Fruit fly (Drosophila melanogaster): ENCODE results near the gene UQCR-14L.

The UQCR-14L gene

dm6 chr3R:28305959-28306358 is 12.1 kb downstream of the UQCR-14L start:
- TF ChIP-seq svp (GFP tag) = no peak
- no peak for TF ChIP-seq CG11294 (GFP tag; IDR thresholded peaks at IDR 0.05)
- no peak for TF ChIP-seq Gug (GFP tag; IDR thresholded peaks at IDR 0.05)
- no peak for TF ChIP-seq eg (GFP tag; IDR thresholded peaks at IDR 0.05)
- TF ChIP-seq CG6792 (GFP tag; optimal IDR thresholded peaks at IDR 0.05) = no peak
- no peak for TF ChIP-seq Met (GFP tag; optimal IDR thresholded peaks at IDR 0.05)
- no peak for TF ChIP-seq CG11902 (GFP tag; optimal IDR thresholded peaks at IDR 0.05)
- no peak for TF ChIP-seq CG6808 (GFP tag; optimal IDR thresholded peaks at IDR 0.05)
- no peak for TF ChIP-seq Sox15 (GFP tag; optimal IDR thresholded peaks at IDR 0.05)
- no peak for TF ChIP-seq CG7368 (GFP tag; optimal IDR thresholded peaks at IDR 0.05)
- TF ChIP-seq CG3919 (GFP tag; optimal IDR thresholded peaks at IDR 0.05) = no peak
- TF ChIP-seq Sox102F (GFP tag; optimal IDR thresholded peaks at IDR 0.05) = no peak
- TF ChIP-seq Hr4 (GFP tag; optimal IDR thresholded peaks at IDR 0.05) = no peak
- TF ChIP-seq CG10669 (GFP tag; optimal IDR thresholded peaks at IDR 0.05) = no peak
- no peak for TF ChIP-seq Smox (GFP tag; optimal IDR thresholded peaks at IDR 0.05)
- no peak for TF ChIP-seq CG16779 (tag; optimal IDR thresholded peaks at IDR 0.05)
- no peak for TF ChIP-seq Blimp-1 (GFP tag; optimal IDR thresholded peaks at IDR 0.05)
- no peak for TF ChIP-seq ss (GFP tag; optimal IDR thresholded peaks at IDR 0.05)
- TF ChIP-seq topi (GFP tag; optimal IDR thresholded peaks at IDR 0.05) = no peak
- no peak for TF ChIP-seq Eip93F (GFP tag; optimal IDR thresholded peaks at IDR 0.05)

dm6 chr3R:28307926-28308746 is 14.3 kb downstream of the UQCR-14L start:
- TF ChIP-seq Sox15 (GFP tag; optimal IDR thresholded peaks at IDR 0.05) = no peak
- no peak for TF ChIP-seq Ets21C (GFP tag; optimal IDR thresholded peaks at IDR 0.05)
- TF ChIP-seq Blimp-1 (GFP tag; optimal IDR thresholded peaks at IDR 0.05) = no peak
- no peak for TF ChIP-seq CG11762 (GFP tag; optimal IDR thresholded peaks at IDR 0.05; ENCODE audit: insufficient read depth)
- TF ChIP-seq CG10669 (GFP tag; optimal IDR thresholded peaks at IDR 0.05) = no peak
- TF ChIP-seq acj6 (GFP tag; optimal IDR thresholded peaks at IDR 0.05) = no peak
- no peak for TF ChIP-seq CG8319 (GFP tag; optimal IDR thresholded peaks at IDR 0.05)
- no peak for TF ChIP-seq esn (GFP tag; optimal IDR thresholded peaks at IDR 0.05)
- TF ChIP-seq CG6163 (GFP tag; IDR thresholded peaks at IDR 0.05) = 0 out of 3 replicates have a peak, but pooled peaks have one; percentile 33
- TF ChIP-seq CG15336 (GFP tag; IDR thresholded peaks at IDR 0.05) = peak; percentile 34
- TF ChIP-seq Gug (GFP tag; IDR thresholded peaks at IDR 0.05) = no peak
- no peak for TF ChIP-seq cyc (GFP tag; optimal IDR thresholded peaks at IDR 0.05)
- peak; percentile 25 for TF ChIP-seq svp (GFP tag)
- TF ChIP-seq Hr39 (GFP tag; optimal IDR thresholded peaks at IDR 0.05) = no peak
- no peak for TF ChIP-seq dac (GFP tag; optimal IDR thresholded peaks at IDR 0.05)
- TF ChIP-seq CG6854 (GFP tag; optimal IDR thresholded peaks at IDR 0.05) = no peak
- 0 out of 2 replicates have a peak, but pooled peaks have one; percentile 19 for TF ChIP-seq CG11294 (GFP tag; IDR thresholded peaks at IDR 0.05)
- no peak for TF ChIP-seq Smox (GFP tag; optimal IDR thresholded peaks at IDR 0.05)
- TF ChIP-seq CG8632 (GFP tag; optimal IDR thresholded peaks at IDR 0.05) = no peak
- TF ChIP-seq fd85E (GFP tag; optimal IDR thresholded peaks at IDR 0.05) = no peak
- no peak for TF ChIP-seq ss (GFP tag; optimal IDR thresholded peaks at IDR 0.05)
- no peak for TF ChIP-seq net (GFP tag; optimal IDR thresholded peaks at IDR 0.05)
- TF ChIP-seq Sox102F (GFP tag; optimal IDR thresholded peaks at IDR 0.05) = no peak
- TF ChIP-seq Lpt (GFP tag; optimal IDR thresholded peaks at IDR 0.05) = no peak
- no peak for TF ChIP-seq lz (GFP tag; optimal IDR thresholded peaks at IDR 0.05)
- TF ChIP-seq fkh (GFP tag; optimal IDR thresholded peaks at IDR 0.05) = no peak
- peak; percentile 11 for TF ChIP-seq OdsH (GFP tag; optimal IDR thresholded peaks at IDR 0.05)
- peak; percentile 56 for TF ChIP-seq CG32006 (GFP tag; optimal IDR thresholded peaks at IDR 0.05)
- TF ChIP-seq CG7368 (GFP tag; optimal IDR thresholded peaks at IDR 0.05) = no peak
- no peak for TF ChIP-seq dsx (GFP tag; optimal IDR thresholded peaks at IDR 0.05; ENCODE audit: poor library complexity, severe bottlenecking)
- peak; percentile 8 for TF ChIP-seq CG6276 (GFP tag; optimal IDR thresholded peaks at IDR 0.05)
- no peak for TF ChIP-seq CG31627 (GFP tag; optimal IDR thresholded peaks at IDR 0.05)
- no peak for TF ChIP-seq fd59A (GFP tag; optimal IDR thresholded peaks at IDR 0.05)
- TF ChIP-seq Met (GFP tag; optimal IDR thresholded peaks at IDR 0.05) = no peak
- no peak for TF ChIP-seq Sox14 (GFP tag; optimal IDR thresholded peaks at IDR 0.05)
- TF ChIP-seq CG11902 (GFP tag; optimal IDR thresholded peaks at IDR 0.05) = no peak
- no peak for TF ChIP-seq CG3919 (GFP tag; optimal IDR thresholded peaks at IDR 0.05)
- 0 out of 3 replicates have a peak, but pooled peaks have one; percentile 27 for TF ChIP-seq CG8119 (GFP tag; IDR thresholded peaks at IDR 0.05)
- TF ChIP-seq CG34406 (GFP tag; optimal IDR thresholded peaks at IDR 0.05) = no peak
- TF ChIP-seq CG16779 (tag; optimal IDR thresholded peaks at IDR 0.05) = no peak
- TF ChIP-seq salr (GFP tag; optimal IDR thresholded peaks at IDR 0.05) = no peak
